Worm (Caenorhabditis elegans) whole organism, midembryonic: Measurements from ENCODE around the gene R160.2.

Source experiments
- T22C8.4 ChIP-seq: fragments of 200-800 bp; sonication (Bioruptor generic); IDR thresholded peaks from 2 replicates; pipeline ENCODE4 v1.3.6; 2022; ENCODE audit warnings: missing genetic modification characterization, missing compliant biosample characterization
- cog-1 ChIP-seq: sonication (generic microtip); optimal IDR thresholded peaks from 2 replicates; lab custom pipeline; 2016; ENCODE audit warnings: missing genetic modification characterization, missing compliant biosample characterization
- flt-1 ChIP-seq: fragments of 200-800 bp; sonication (Bioruptor generic); IDR thresholded peaks from 2 replicates; pipeline ENCODE4 v1.3.6; 2022; ENCODE audit warnings: missing genetic modification characterization, missing compliant biosample characterization
- klf-2 ChIP-seq: fragments of 200-800 bp; sonication (Bioruptor generic); conservative IDR thresholded peaks from 2 replicates; pipeline ENCODE4 v1.3.6; 2022; ENCODE audit warnings: missing genetic modification reagents, missing genetic modification characterization, missing compliant biosample characterization
- med-1 ChIP-seq: sonication (generic microtip); optimal IDR thresholded peaks from 2 replicates; lab custom pipeline; 2017; ENCODE audit warnings: missing genetic modification characterization, mild to moderate bottlenecking, missing compliant biosample characterization, antibody characterized with exemption, missing genetic modification reagents; ENCODE audit not compliant: insufficient read depth
- ref-1 ChIP-seq: fragments of 200-800 bp; sonication (Bioruptor generic); conservative IDR thresholded peaks from 2 replicates; pipeline ENCODE4 v1.3.6; 2022; ENCODE audit warnings: missing genetic modification reagents, missing genetic modification characterization, missing compliant biosample characterization
- tab-1 ChIP-seq: fragments of 200-800 bp; sonication (Bioruptor generic); IDR thresholded peaks from 2 replicates; pipeline ENCODE4 v1.3.6; 2022; ENCODE audit warnings: missing genetic modification characterization, missing compliant biosample characterization
- ztf-23 ChIP-seq: fragments of 200-800 bp; sonication (Bioruptor generic); IDR thresholded peaks from 2 replicates; pipeline ENCODE4 v1.3.6; 2022; ENCODE audit warnings: missing genetic modification reagents, missing genetic modification characterization, missing compliant biosample characterization
- ztf-29 ChIP-seq: fragments of 200-800 bp; sonication (Bioruptor generic); IDR thresholded peaks from 2 replicates; pipeline ENCODE4 v1.3.6; 2022; ENCODE audit warnings: missing genetic modification reagents, missing genetic modification characterization, missing compliant biosample characterization

R160.2 gene

DNA sequence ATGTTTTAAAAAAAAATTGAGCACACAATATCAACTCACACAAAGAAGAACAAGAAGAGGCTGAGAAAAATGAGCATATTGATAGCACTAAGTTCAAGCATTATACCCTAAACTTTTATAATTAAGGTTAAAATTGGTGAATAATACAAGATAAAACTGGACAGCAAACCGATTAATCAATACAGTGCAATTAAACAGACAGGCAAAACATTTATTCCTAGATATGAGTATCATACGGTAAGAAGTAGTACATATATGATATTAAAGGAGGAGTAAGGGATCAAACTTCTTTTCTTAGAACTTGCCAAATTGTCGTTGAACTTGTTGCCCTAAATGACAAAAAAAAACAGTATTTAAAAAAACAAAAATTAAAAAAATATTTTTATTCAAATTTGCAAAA lies 4.7 kb downstream of the R160.2 start, which contains the start of gene R160.14:
Gene R160.14 (minus strand): TSS at position 101 of the 400 bp plus-strand sequence.
- TF ChIP-seq cog-1 (tag; lab: Kevin White, UChicago) (no peak), ztf-29 (GFP tag; lab: Robert Waterston, UW) (no peak), klf-2 (GFP tag; lab: Robert Waterston, UW) (no peak), med-1 (GFP tag; lab: Kevin White, UChicago) (no peak), ref-1 (GFP tag; lab: Robert Waterston, UW) (no peak), ztf-23 (GFP tag; lab: Robert Waterston, UW) (no peak), tab-1 (GFP tag; lab: Robert Waterston, UW) (no peak), flt-1 (GFP tag; lab: Robert Waterston, UW) (no peak), T22C8.4 (GFP tag; lab: Robert Waterston, UW) (no peak)

DNA sequence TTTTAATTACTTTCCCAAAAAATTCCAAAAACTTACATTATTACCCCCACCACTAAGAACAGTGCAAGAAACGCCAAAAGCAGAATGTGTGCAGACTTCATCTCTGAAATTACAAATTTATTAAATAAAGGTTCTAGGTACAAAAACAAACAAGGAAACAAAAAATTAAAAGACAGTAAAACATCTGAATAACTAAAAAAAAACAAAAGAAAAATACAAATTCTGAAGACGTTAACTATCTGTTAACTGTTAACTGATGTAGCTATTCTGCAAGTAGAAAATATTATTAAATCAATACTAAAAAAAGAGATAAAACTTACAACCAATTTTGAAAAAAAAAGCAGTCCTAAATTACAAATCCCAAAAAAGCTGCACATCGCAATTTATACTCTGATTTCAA lies 5.3 kb downstream of the R160.2 start, which contains the start of gene R160.13:
Gene R160.13 (minus strand): TSS at position 101 of the 400 bp plus-strand sequence.
- TF ChIP-seq med-1 (GFP tag; lab: Kevin White, UChicago) (no peak), ref-1 (GFP tag; lab: Robert Waterston, UW) (no peak)

DNA sequence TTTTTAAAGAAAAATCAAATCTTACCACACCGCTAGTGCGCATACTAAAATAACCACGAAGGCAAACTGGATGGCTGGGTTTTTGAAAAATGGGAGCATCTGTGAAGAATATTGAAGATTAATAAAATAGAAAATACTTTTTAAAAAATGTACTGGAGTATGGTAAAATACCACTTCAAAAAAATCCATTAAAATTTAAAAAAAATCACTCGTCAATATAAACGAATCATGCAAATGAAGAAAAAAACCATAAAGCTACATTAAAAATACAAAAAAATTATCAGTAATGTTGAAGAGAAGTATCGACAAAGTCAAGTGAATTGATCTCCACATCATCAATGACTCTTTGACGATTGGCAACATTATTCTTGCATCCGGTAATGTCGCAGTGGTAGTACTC lies 5.9 kb downstream of the R160.2 start, which contains the start of gene R160.5:
Gene R160.5 (minus strand): TSS at position 101 of the 400 bp plus-strand sequence.
- TF ChIP-seq ztf-29 (GFP tag; lab: Robert Waterston, UW), result no peak

DNA sequence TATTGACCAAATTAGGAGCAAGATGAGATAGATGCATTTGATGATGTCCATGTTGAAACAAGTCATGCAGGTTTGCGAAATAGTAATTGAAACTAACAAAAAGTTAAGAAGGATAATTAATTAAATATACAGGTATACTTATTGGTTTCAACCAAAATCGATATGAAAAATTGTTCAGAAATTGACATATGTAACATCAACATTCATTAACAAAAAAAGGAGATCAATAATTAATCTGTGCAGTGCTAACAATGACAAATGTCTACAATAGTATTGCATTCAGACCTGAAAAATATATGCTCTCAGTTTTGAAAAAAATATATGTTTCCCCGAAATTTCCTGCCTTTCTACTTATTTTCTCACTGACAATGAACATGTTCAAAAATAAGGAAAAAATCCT lies 7.9 kb downstream of the R160.2 start, which contains the start of gene R160.4:
Gene R160.4 (minus strand): TSS at position 101 of the 400 bp plus-strand sequence.
- TF ChIP-seq flt-1 (GFP tag; lab: Robert Waterston, UW) (no peak), ztf-23 (GFP tag; lab: Robert Waterston, UW) (no peak), ztf-29 (GFP tag; lab: Robert Waterston, UW) (no peak)

DNA sequence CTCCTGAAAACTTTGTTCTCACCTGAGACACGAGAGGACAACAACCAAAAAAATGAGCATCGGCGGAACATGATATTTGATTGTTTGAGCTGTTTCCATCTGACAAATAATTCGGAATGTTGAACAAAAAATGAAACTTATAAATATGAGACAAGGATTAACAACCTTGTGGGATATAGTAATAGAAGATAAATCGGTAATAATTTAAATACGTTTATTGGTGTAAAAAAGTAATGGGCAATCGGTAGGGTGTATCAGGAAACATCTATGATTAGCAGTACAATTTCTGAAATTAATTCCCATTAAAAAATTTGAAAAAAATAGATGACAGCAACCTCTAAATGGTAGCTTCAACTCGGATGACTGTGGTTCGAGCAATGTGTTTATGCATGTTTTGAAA lies 9.3 kb downstream of the R160.2 start, which contains the start of gene R160.10:
Gene R160.10 (minus strand): TSS at position 101 of the 400 bp plus-strand sequence.
- TF ChIP-seq tab-1 (GFP tag; lab: Robert Waterston, UW) (no peak), ref-1 (GFP tag; lab: Robert Waterston, UW) (no peak), cog-1 (tag; lab: Kevin White, UChicago) (no peak), klf-2 (GFP tag; lab: Robert Waterston, UW) (no peak), med-1 (GFP tag; lab: Kevin White, UChicago) (no peak), flt-1 (GFP tag; lab: Robert Waterston, UW) (no peak)

DNA sequence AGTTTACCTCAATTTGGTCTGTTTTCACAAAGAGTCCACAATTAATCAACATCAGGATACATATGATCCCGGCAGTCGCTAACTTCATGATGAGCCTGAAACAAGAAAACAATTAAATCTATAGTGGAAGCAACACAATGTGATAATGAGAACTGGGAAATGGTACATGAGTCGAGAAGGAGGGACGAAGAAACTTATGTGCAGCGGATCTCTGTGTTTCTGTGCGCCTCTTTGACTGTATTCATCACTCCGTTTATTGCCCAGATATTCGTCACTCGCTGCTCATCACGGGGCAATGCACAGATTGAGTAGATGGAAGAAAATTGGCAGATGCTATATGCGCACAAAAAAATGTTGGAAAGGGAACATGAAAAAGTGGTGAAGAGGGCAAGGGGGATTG lies 10.5 kb downstream of the R160.2 start, which contains the start of gene R160.3:
Gene R160.3 (minus strand): TSS at position 101 of the 400 bp plus-strand sequence.
- TF ChIP-seq med-1 (GFP tag; lab: Kevin White, UChicago), result no peak
- no peak for TF ChIP-seq flt-1 (GFP tag; lab: Robert Waterston, UW)

DNA sequence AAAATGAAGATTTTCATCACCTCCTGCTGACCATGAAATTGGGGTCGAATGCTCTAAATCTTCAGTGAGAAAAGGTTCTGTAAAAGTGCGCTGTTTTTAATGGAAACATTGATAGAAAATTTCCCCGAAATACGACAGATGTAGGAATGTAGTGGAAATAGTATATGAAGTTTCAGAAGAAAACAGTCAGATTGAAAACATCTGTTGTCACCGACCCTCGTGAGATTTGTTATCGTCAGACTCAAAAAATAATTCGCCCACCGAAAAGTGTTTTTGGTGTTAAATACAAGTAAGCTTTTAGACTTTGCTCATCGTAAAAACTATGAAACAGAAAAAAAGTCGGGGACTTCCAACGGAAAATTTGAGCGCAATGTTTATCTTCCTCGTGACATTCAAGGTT lies 11.8 kb downstream of the R160.2 start, which contains the start of gene F14H12.8:
Gene F14H12.8 (minus strand): TSS at position 101 of the 400 bp plus-strand sequence.
- TF ChIP-seq flt-1 (GFP tag; lab: Robert Waterston, UW) (no peak), tab-1 (GFP tag; lab: Robert Waterston, UW) (no peak), cog-1 (tag; lab: Kevin White, UChicago) (no peak), klf-2 (GFP tag; lab: Robert Waterston, UW) (no peak), ztf-29 (GFP tag; lab: Robert Waterston, UW) (no peak), ztf-23 (GFP tag; lab: Robert Waterston, UW) (no peak), T22C8.4 (GFP tag; lab: Robert Waterston, UW) (no peak), med-1 (GFP tag; lab: Kevin White, UChicago) (no peak), ref-1 (GFP tag; lab: Robert Waterston, UW) (no peak)

DNA sequence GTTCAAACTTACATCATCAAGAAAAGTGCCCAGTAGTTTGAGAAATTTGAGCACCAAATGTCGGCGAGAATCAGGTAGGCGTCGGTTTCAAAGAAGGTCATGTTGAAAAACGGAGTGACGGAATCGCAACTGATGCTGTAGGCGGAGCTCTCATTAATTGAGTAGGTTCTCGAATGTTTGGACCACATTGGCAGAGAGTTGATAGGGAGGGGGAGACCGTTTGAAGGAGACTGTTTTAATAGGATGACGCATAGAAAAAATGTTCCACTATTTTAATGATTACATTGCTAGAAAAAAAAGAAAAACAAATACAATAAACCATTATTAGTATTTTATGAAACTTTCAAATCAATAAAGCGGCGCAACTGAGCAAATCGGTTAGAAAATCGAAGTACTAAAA lies 13.5 kb downstream of the R160.2 start, which contains the start of gene F14H12.17:
Gene F14H12.17 (minus strand): TSS at position 101 of the 400 bp plus-strand sequence.
- no peak for TF ChIP-seq flt-1 (GFP tag; lab: Robert Waterston, UW)
- TF ChIP-seq ztf-23 (GFP tag; lab: Robert Waterston, UW), result no peak
- TF ChIP-seq cog-1 (tag; lab: Kevin White, UChicago), result no peak
- TF ChIP-seq klf-2 (GFP tag; lab: Robert Waterston, UW), result no peak
- TF ChIP-seq tab-1 (GFP tag; lab: Robert Waterston, UW), result no peak
- TF ChIP-seq T22C8.4 (GFP tag; lab: Robert Waterston, UW), result no peak
- no peak for TF ChIP-seq med-1 (GFP tag; lab: Kevin White, UChicago)
- TF ChIP-seq ref-1 (GFP tag; lab: Robert Waterston, UW), result no peak
- TF ChIP-seq ztf-29 (GFP tag; lab: Robert Waterston, UW), result no peak

DNA sequence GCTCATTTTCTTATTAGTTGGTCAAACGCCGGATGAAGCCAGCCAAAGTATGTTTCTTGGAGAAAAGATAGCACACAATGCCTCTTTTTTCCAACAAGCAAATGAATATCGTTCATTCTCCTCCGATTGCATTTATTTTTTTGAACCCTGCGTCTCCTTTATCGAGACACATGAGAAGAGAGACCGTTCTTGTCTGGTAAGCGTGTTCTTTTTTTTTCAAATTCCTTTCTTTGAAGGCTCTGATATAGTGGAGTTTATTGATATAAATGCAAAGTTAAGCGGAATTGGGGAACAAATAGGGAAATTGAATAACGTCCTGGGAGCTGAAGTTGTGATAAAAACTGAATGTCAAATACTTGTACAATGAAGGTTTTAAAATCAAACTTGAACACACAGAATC lies 14.2 kb downstream of the R160.2 start, which contains the start of gene F14H12.7:
Gene F14H12.7 (minus strand): TSS at position 101 of the 400 bp plus-strand sequence.
- TF ChIP-seq ref-1 (GFP tag; lab: Robert Waterston, UW) (no peak), ztf-29 (GFP tag; lab: Robert Waterston, UW) (no peak), flt-1 (GFP tag; lab: Robert Waterston, UW) (no peak), klf-2 (GFP tag; lab: Robert Waterston, UW) (no peak), ztf-23 (GFP tag; lab: Robert Waterston, UW) (no peak), cog-1 (tag; lab: Kevin White, UChicago) (no peak), med-1 (GFP tag; lab: Kevin White, UChicago) (no peak), T22C8.4 (GFP tag; lab: Robert Waterston, UW) (no peak), tab-1 (GFP tag; lab: Robert Waterston, UW) (no peak)

DNA sequence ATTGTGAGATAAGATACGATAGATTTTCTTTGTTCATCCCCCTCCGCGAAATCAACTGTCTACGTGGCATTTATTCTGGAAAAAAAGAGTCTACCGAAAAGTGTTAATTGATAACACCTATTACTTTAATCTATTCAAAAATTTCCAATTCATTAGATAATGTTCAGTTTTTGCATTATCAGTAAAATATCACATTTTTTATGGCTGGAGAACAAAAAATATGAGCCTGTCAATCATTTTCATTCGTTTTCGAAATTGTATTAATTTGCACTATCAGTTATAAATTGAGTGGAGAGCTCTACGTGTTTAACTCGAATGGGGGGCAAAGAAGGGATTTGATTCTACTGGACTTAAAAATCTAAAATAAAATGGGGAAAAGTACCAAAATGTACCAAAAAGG lies 17.7 kb downstream of the R160.2 start:
- TF ChIP-seq ztf-29 (GFP tag; lab: Robert Waterston, UW), result no peak
- TF ChIP-seq cog-1 (tag; lab: Kevin White, UChicago), result no peak
- no peak for TF ChIP-seq med-1 (GFP tag; lab: Kevin White, UChicago)
- TF ChIP-seq ztf-23 (GFP tag; lab: Robert Waterston, UW), result no peak
- no peak for TF ChIP-seq klf-2 (GFP tag; lab: Robert Waterston, UW)
- TF ChIP-seq ref-1 (GFP tag; lab: Robert Waterston, UW), result no peak
- no peak for TF ChIP-seq T22C8.4 (GFP tag; lab: Robert Waterston, UW)
- no peak for TF ChIP-seq flt-1 (GFP tag; lab: Robert Waterston, UW)
- no peak for TF ChIP-seq tab-1 (GFP tag; lab: Robert Waterston, UW)
